Fruit fly (Drosophila melanogaster) whole organism, embryonic: ENCODE results near the gene CG10802.

Experiments used
- ATbp ChIP-seq: fragments of 200-800 bp; sonication (Bioruptor generic); optimal IDR thresholded peaks from 2 replicates; lab custom pipeline; 2017; ENCODE audit warnings: missing biosample characterization, mild to moderate bottlenecking, missing genetic modification characterization, missing genetic modification reagents
- CG10209 ChIP-seq: fragments of 200-800 bp; sonication (Bioruptor generic); optimal IDR thresholded peaks from 3 replicates; lab custom pipeline; 2017; ENCODE audit warnings: missing biosample characterization, mild to moderate bottlenecking, missing genetic modification characterization, missing genetic modification reagents
- CG10366 ChIP-seq: fragments of 200-800 bp; sonication (Bioruptor generic); IDR thresholded peaks from 2 replicates; pipeline ENCODE4 v1.3.6; 2022; ENCODE audit warnings: missing biosample characterization, missing genetic modification characterization
- CG10543 ChIP-seq: fragments of 200-800 bp; sonication (Bioruptor generic); optimal IDR thresholded peaks from 3 replicates; lab custom pipeline; 2017; ENCODE audit warnings: missing biosample characterization, mild to moderate bottlenecking, missing genetic modification characterization, moderate library complexity
- CG10565 ChIP-seq: fragments of 200-800 bp; sonication (Bioruptor generic); optimal IDR thresholded peaks from 3 replicates; lab custom pipeline; 2016; ENCODE audit warnings: missing biosample characterization, mild to moderate bottlenecking, missing genetic modification characterization
- CG10979 ChIP-seq: fragments of 200-800 bp; sonication (Bioruptor generic); optimal IDR thresholded peaks from 2 replicates; lab custom pipeline; 2018; ENCODE audit warnings: missing biosample characterization, mild to moderate bottlenecking, missing genetic modification characterization, moderate library complexity
- CG11695 ChIP-seq: fragments of 200-800 bp; sonication (Bioruptor generic); IDR thresholded peaks from 3 replicates; pipeline ENCODE4 v1.3.6; 2022; ENCODE audit warnings: missing biosample characterization, missing genetic modification characterization
- CG12219 ChIP-seq: fragments of 200-800 bp; sonication (Bioruptor generic); optimal IDR thresholded peaks from 3 replicates; lab custom pipeline; 2018; ENCODE audit warnings: missing biosample characterization, mild to moderate bottlenecking, missing genetic modification characterization
- CG12744 ChIP-seq: fragments of 200-800 bp; sonication (Bioruptor generic); optimal IDR thresholded peaks from 2 replicates; lab custom pipeline; 2016; ENCODE audit warnings: missing biosample characterization, missing genetic modification characterization
- CG13775 ChIP-seq: fragments of 200-800 bp; sonication (Bioruptor generic); optimal IDR thresholded peaks from 3 replicates; lab custom pipeline; 2017; ENCODE audit warnings: missing biosample characterization, mild to moderate bottlenecking, missing genetic modification characterization
- CG14050 ChIP-seq: fragments of 200-800 bp; sonication (Bioruptor generic); IDR thresholded peaks from 3 replicates; pipeline ENCODE4 v1.3.6; 2022; ENCODE audit warnings: missing biosample characterization, missing genetic modification characterization
- CG14667 ChIP-seq: fragments of 200-800 bp; sonication (Bioruptor generic); IDR thresholded peaks from 2 replicates; pipeline ENCODE4 v1.3.6; 2022; ENCODE audit warnings: missing biosample characterization, missing genetic modification characterization
- CG15479 ChIP-seq: fragments of 200-800 bp; sonication (Bioruptor generic); optimal IDR thresholded peaks from 3 replicates; lab custom pipeline; 2019; ENCODE audit warnings: missing biosample characterization, mild to moderate bottlenecking, missing genetic modification characterization, moderate library complexity
- CG15601 ChIP-seq: fragments of 200-800 bp; sonication (Bioruptor generic); optimal IDR thresholded peaks from 3 replicates; lab custom pipeline; 2019; ENCODE audit warnings: missing biosample characterization, mild to moderate bottlenecking, missing genetic modification characterization, moderate library complexity
- CG16813 ChIP-seq: fragments of 200-800 bp; sonication (Bioruptor generic); IDR thresholded peaks from 3 replicates; pipeline ENCODE4 v1.3.6; 2022; ENCODE audit warnings: missing biosample characterization, missing genetic modification characterization; ENCODE audit not compliant: partially characterized antibody
- CG16815 ChIP-seq: fragments of 200-800 bp; sonication (Bioruptor generic); optimal IDR thresholded peaks from 3 replicates; lab custom pipeline; 2017; ENCODE audit warnings: missing biosample characterization, mild to moderate bottlenecking, missing genetic modification characterization
- CG16863 ChIP-seq: fragments of 200-800 bp; sonication (Bioruptor generic); optimal IDR thresholded peaks from 3 replicates; lab custom pipeline; 2016; ENCODE audit warnings: missing biosample characterization, missing genetic modification characterization
- CG17568 ChIP-seq: fragments of 200-800 bp; sonication (Bioruptor generic); optimal IDR thresholded peaks from 2 replicates; lab custom pipeline; 2018; ENCODE audit warnings: missing biosample characterization, mild to moderate bottlenecking, missing genetic modification characterization, moderate library complexity
- CG18476 ChIP-seq: fragments of 200-800 bp; sonication (Bioruptor generic); optimal IDR thresholded peaks from 2 replicates; lab custom pipeline; 2016; ENCODE audit warnings: missing biosample characterization, mild to moderate bottlenecking, missing genetic modification characterization
- CG18599 ChIP-seq: fragments of 200-800 bp; sonication (Bioruptor generic); optimal IDR thresholded peaks from 3 replicates; lab custom pipeline; 2017; ENCODE audit warnings: missing biosample characterization, missing genetic modification characterization, mild to moderate bottlenecking, moderate library complexity, missing genetic modification reagents
- CG2678 ChIP-seq: fragments of 200-800 bp; sonication (Bioruptor generic); optimal IDR thresholded peaks from 3 replicates; lab custom pipeline; 2019; ENCODE audit warnings: missing biosample characterization, mild to moderate bottlenecking, missing genetic modification characterization, moderate library complexity
- CG2875 ChIP-seq: fragments of 200-800 bp; sonication (Bioruptor generic); optimal IDR thresholded peaks from 2 replicates; lab custom pipeline; 2017; ENCODE audit warnings: missing biosample characterization, mild to moderate bottlenecking, missing genetic modification characterization, missing genetic modification reagents
- CG7372 ChIP-seq: fragments of 200-800 bp; sonication (Bioruptor generic); IDR thresholded peaks from 2 replicates; pipeline ENCODE4 v1.3.6; 2022; ENCODE audit warnings: missing biosample characterization, missing genetic modification characterization
- CG7745 ChIP-seq: fragments of 200-800 bp; sonication (Bioruptor generic); optimal IDR thresholded peaks from 2 replicates; lab custom pipeline; 2018; ENCODE audit warnings: missing biosample characterization, mild to moderate bottlenecking, missing genetic modification characterization, moderate library complexity
- Fer1 ChIP-seq: fragments of 200-800 bp; sonication (Bioruptor generic); optimal IDR thresholded peaks from 2 replicates; lab custom pipeline; 2017; ENCODE audit warnings: missing biosample characterization, mild to moderate bottlenecking, missing genetic modification characterization
- HHEX ChIP-seq: fragments of 200-800 bp; sonication (Bioruptor generic); optimal IDR thresholded peaks from 3 replicates; lab custom pipeline; 2017; ENCODE audit warnings: missing biosample characterization, mild to moderate bottlenecking, missing genetic modification characterization, missing genetic modification reagents
- Kr ChIP-seq: fragments of 200-800 bp; sonication (Bioruptor generic); optimal IDR thresholded peaks from 2 replicates; lab custom pipeline; 2017; ENCODE audit warnings: missing biosample characterization, mild to moderate bottlenecking, missing genetic modification characterization
- Scr ChIP-seq: fragments of 200-800 bp; sonication (Bioruptor generic); IDR thresholded peaks from 2 replicates; pipeline ENCODE4 v1.3.6; 2022; ENCODE audit warnings: missing biosample characterization, missing genetic modification characterization; ENCODE audit not compliant: partially characterized antibody
- ase ChIP-seq: fragments of 200-800 bp; sonication (Bioruptor generic); IDR thresholded peaks from 3 replicates; pipeline ENCODE4 v1.3.6; 2022; ENCODE audit warnings: missing biosample characterization, missing genetic modification characterization
- bbx ChIP-seq: fragments of 200-800 bp; sonication (Bioruptor generic); IDR thresholded peaks from 2 replicates; pipeline ENCODE4 v1.3.6; 2022; ENCODE audit warnings: missing biosample characterization, missing genetic modification characterization; ENCODE audit not compliant: partially characterized antibody
- dm ChIP-seq: fragments of 200-800 bp; sonication (Bioruptor generic); optimal IDR thresholded peaks from 3 replicates; lab custom pipeline; 2016; ENCODE audit warnings: missing biosample characterization, missing genetic modification characterization
- en ChIP-seq: fragments of 200-800 bp; sonication (Bioruptor generic); optimal IDR thresholded peaks from 2 replicates; lab custom pipeline; 2016; ENCODE audit warnings: missing biosample characterization, missing genetic modification characterization
- eve ChIP-seq, 2 experiments: fragments of >200 bp; optimal IDR thresholded peaks; 2 replicates each; lab custom pipeline; 2017; ENCODE audit warnings: missing biosample characterization in 2 of 2, missing genetic modification characterization in 2 of 2
- ftz-f1 ChIP-seq: fragments of 200-800 bp; sonication (Bioruptor generic); optimal IDR thresholded peaks from 2 replicates; lab custom pipeline; 2016; ENCODE audit warnings: missing biosample characterization, missing genetic modification characterization
- hbn ChIP-seq: fragments of 200-800 bp; sonication (Bioruptor generic); IDR thresholded peaks from 2 replicates; pipeline ENCODE4 v1.3.6; 2022; ENCODE audit warnings: missing biosample characterization, missing genetic modification characterization; ENCODE audit not compliant: partially characterized antibody
- lola ChIP-seq, 3 experiments: fragments of >200 bp in 2 of 3; fragments of 200-800 bp in 1 of 3; sonication (Bioruptor generic) in 1 of 3; optimal IDR thresholded peaks; 2 replicates each; lab custom pipeline; 2017 to 2019; ENCODE audit warnings: missing biosample characterization in 3 of 3, missing genetic modification characterization in 3 of 3, mild to moderate bottlenecking in 1 of 3, moderate library complexity in 1 of 3
- nmo ChIP-seq: fragments of 200-800 bp; sonication (Bioruptor generic); optimal IDR thresholded peaks from 2 replicates; lab custom pipeline; 2018; ENCODE audit warnings: missing biosample characterization, mild to moderate bottlenecking, missing genetic modification characterization, moderate library complexity
- onecut ChIP-seq: fragments of 200-800 bp; sonication (Bioruptor generic); IDR thresholded peaks from 2 replicates; pipeline ENCODE4 v1.3.6; 2022; ENCODE audit warnings: missing biosample characterization, missing genetic modification characterization
- row ChIP-seq: fragments of 200-800 bp; sonication (Bioruptor generic); IDR thresholded peaks from 3 replicates; pipeline ENCODE4 v1.3.6; 2022; ENCODE audit warnings: missing biosample characterization, missing genetic modification characterization
- run ChIP-seq: fragments of 200-800 bp; sonication (Bioruptor generic); optimal IDR thresholded peaks from 3 replicates; lab custom pipeline; 2018; ENCODE audit warnings: missing biosample characterization, mild to moderate bottlenecking, missing genetic modification characterization
- scrt ChIP-seq: fragments of 200-800 bp; sonication (Bioruptor generic); optimal IDR thresholded peaks from 2 replicates; lab custom pipeline; 2018; ENCODE audit warnings: missing biosample characterization, mild to moderate bottlenecking, missing genetic modification characterization, moderate library complexity
- shn ChIP-seq: fragments of 200-800 bp; sonication (Bioruptor generic); optimal IDR thresholded peaks from 3 replicates; lab custom pipeline; 2016; ENCODE audit warnings: missing biosample characterization, missing genetic modification characterization
- sima ChIP-seq: fragments of 200-800 bp; sonication (Bioruptor generic); optimal IDR thresholded peaks from 2 replicates; lab custom pipeline; 2016; ENCODE audit warnings: missing biosample characterization, missing genetic modification characterization
- sr ChIP-seq: fragments of 200-800 bp; sonication (Bioruptor generic); IDR thresholded peaks from 3 replicates; pipeline ENCODE4 v1.3.6; 2022; ENCODE audit warnings: missing biosample characterization, missing genetic modification characterization
- toy ChIP-seq: fragments of 200-800 bp; sonication (Bioruptor generic); IDR thresholded peaks from 2 replicates; pipeline ENCODE4 v1.3.6; 2022; ENCODE audit warnings: missing biosample characterization, missing genetic modification characterization
- wdn ChIP-seq: fragments of 200-800 bp; sonication (Bioruptor generic); IDR thresholded peaks from 2 replicates; pipeline ENCODE4 v1.3.6; 2022; ENCODE audit warnings: missing biosample characterization, missing genetic modification characterization
- zf30C ChIP-seq: fragments of 200-800 bp; sonication (Bioruptor generic); optimal IDR thresholded peaks from 3 replicates; lab custom pipeline; 2018; ENCODE audit warnings: missing biosample characterization, mild to moderate bottlenecking, missing genetic modification characterization

The CG10802 gene

dm6 chrX:3482119-3483014 lies at the start of gene CG10802, which contains the start of gene CG10804 (continued):
- TF ChIP-seq CG14050 (GFP tag; lab: Robert Waterston, UW) (peak; percentile 58; the same call in 2 of the 3 replicates), en (peak; percentile 34), CG15601 (tag; lab: Kevin White, UChicago) (peak; percentile 69), Fer1 (GFP tag; lab: Kevin White, UChicago) (peak; percentile 28), run (tag; lab: Kevin White, UChicago) (no peak), CG2875 (peak; percentile 12), toy (GFP tag; lab: Robert Waterston, UW) (peak; percentile 38; the same call in 1 of the 2 replicates), bbx (GFP tag; lab: Robert Waterston, UW) (no peak), scrt (GFP tag; lab: Kevin White, UChicago) (no peak), CG10366 (peak; percentile 79), CG10565 (GFP tag; lab: Kevin White, UChicago) (peak; percentile 49), lola (GFP tag; optimal IDR thresholded peaks at IDR 0.05; lab: Kevin White, UChicago) (peak in 1 of 3 experiments; percentile 61), ftz-f1 (GFP tag; lab: Kevin White, UChicago) (no peak), sr (GFP tag; lab: Robert Waterston, UW) (peak; percentile 29; the same call in 1 of the 3 replicates), CG10979 (tag; lab: Kevin White, UChicago) (peak; percentile 49), eve (GFP tag; optimal IDR thresholded peaks at IDR 0.05; lab: Kevin White, UChicago) (no peak), nmo (GFP tag; lab: Kevin White, UChicago) (peak; percentile 84), HHEX (GFP tag; lab: Kevin White, UChicago) (peak; percentile 52), Kr (GFP tag; lab: Kevin White, UChicago) (no peak), CG17568 (no peak), CG16863 (GFP tag; lab: Kevin White, UChicago) (peak; percentile 69), CG7372 (GFP tag; lab: Robert Waterston, UW) (peak; percentile 87), CG7745 (tag; lab: Kevin White, UChicago) (no peak), CG11695 (GFP tag; lab: Robert Waterston, UW) (peak; percentile 67; the same call in 2 of the 3 replicates), dm (GFP tag; lab: Kevin White, UChicago) (peak; percentile 53), CG13775 (peak; percentile 73), CG15479 (GFP tag; lab: Kevin White, UChicago) (peak; percentile 80), row (GFP tag; lab: Robert Waterston, UW) (peak; percentile 95), sima (GFP tag; lab: Kevin White, UChicago) (peak; percentile 19), Scr (GFP tag; lab: Robert Waterston, UW) (peak; percentile 80), hbn (peak; percentile 45; the same call in 1 of the 2 replicates), ase (GFP tag; lab: Robert Waterston, UW) (peak; percentile 85; the same call in 2 of the 3 replicates), CG12744 (peak; percentile 62), CG16813 (peak; percentile 77), ATbp (GFP tag; lab: Kevin White, UChicago) (no peak), CG10543 (peak; percentile 53), CG10209 (GFP tag; lab: Kevin White, UChicago) (peak; percentile 57), CG14667 (GFP tag; lab: Robert Waterston, UW) (peak; percentile 82), CG2678 (tag; lab: Kevin White, UChicago) (no peak), wdn (GFP tag; lab: Robert Waterston, UW) (peak; percentile 24; the same call in 1 of the 2 replicates), shn (GFP tag; lab: Kevin White, UChicago) (peak; percentile 92), CG12219 (no peak), CG16815 (GFP tag; lab: Kevin White, UChicago) (peak; percentile 52), CG18599 (GFP tag; lab: Kevin White, UChicago) (peak; percentile 70), zf30C (GFP tag; lab: Kevin White, UChicago) (no peak), onecut (GFP tag; lab: Robert Waterston, UW) (peak; percentile 24; the same call in 1 of the 2 replicates), CG18476 (GFP tag; lab: Kevin White, UChicago) (peak; percentile 49)
